Worm (Caenorhabditis elegans): ENCODE measurements around the gene C26H9A.3.

The C26H9A.3 gene

ce11 chrIV:12621483-12622078 is 17.6 kb downstream of the C26H9A.3 start (continued):
- TF ChIP-seq F33H1.4 (GFP tag; IDR thresholded peaks at IDR 0.05) (peak; percentile 54), lir-1 (GFP tag; conservative IDR thresholded peaks at IDR 0.05) (peak; percentile 51; the same call in 1 of the 2 replicates), dpl-1 (GFP tag; optimal IDR thresholded peaks at IDR 0.05) (peak; percentile 21), mcd-1 (GFP tag; IDR thresholded peaks at IDR 0.05) (peak; percentile 63), madf-8 (GFP tag; conservative IDR thresholded peaks at IDR 0.05) (peak; percentile 37), lin-54 (GFP tag; optimal IDR thresholded peaks at IDR 0.05) (peak; percentile 21)

DNA sequence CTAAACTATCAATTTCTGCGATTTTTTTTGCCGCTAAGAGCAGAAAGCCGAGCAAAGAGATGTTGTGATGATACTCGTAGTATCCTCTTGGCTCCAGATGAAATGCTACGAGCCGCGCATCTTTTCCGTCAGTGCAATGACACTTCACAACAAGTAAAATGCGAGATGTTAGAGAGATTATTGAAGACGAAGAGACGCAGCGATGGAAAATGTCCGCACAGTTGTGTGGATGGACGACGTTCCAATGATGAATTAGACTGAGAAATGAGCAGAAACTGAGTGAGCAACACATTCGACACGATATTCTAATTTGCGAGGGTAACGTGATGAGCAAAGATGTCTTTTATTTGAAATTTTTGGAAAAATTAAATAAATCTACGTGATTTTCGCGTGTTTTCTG is 18.3 kb downstream of the C26H9A.3 start:
- TF ChIP-seq ama-1 (optimal IDR thresholded peaks at IDR 0.05): no peak
- no peak for TF ChIP-seq ama-1 (GFP tag; optimal IDR thresholded peaks at IDR 0.05)
- no peak for TF ChIP-seq snpc-3.4 (tag; optimal IDR thresholded peaks at IDR 0.05)
- TF ChIP-seq nhr-90 (tag; optimal IDR thresholded peaks at IDR 0.05): no peak
- no peak for TF ChIP-seq athp-1 (tag; optimal IDR thresholded peaks at IDR 0.05)
- no peak for TF ChIP-seq ztf-6 (GFP tag; IDR thresholded peaks at IDR 0.05)
- no peak for TF ChIP-seq lin-54 (GFP tag; optimal IDR thresholded peaks at IDR 0.05)
- no peak for TF ChIP-seq efl-1 (GFP tag; optimal IDR thresholded peaks at IDR 0.05)
- no peak for TF ChIP-seq bed-1 (GFP tag; IDR thresholded peaks at IDR 0.05)
- no peak for TF ChIP-seq F10E7.11 (tag; optimal IDR thresholded peaks at IDR 0.05)
- TF ChIP-seq him-1 (tag; optimal IDR thresholded peaks at IDR 0.05): no peak
- no peak for TF ChIP-seq snpc-4 (GFP tag; optimal IDR thresholded peaks at IDR 0.05)
- no peak for TF ChIP-seq snpc-4 (tag; optimal IDR thresholded peaks at IDR 0.05)
- TF ChIP-seq rpc-1 (optimal IDR thresholded peaks at IDR 0.05): no peak
- TF ChIP-seq rpc-1 (tag; optimal IDR thresholded peaks at IDR 0.05): no peak
- no peak for TF ChIP-seq let-607 (tag; optimal IDR thresholded peaks at IDR 0.05)
- TF ChIP-seq bed-2 (GFP tag; IDR thresholded peaks at IDR 0.05): no peak
- no peak for TF ChIP-seq nfya-2 (GFP tag; IDR thresholded peaks at IDR 0.05)
- no peak for TF ChIP-seq die-1 (tag; optimal IDR thresholded peaks at IDR 0.05)

ce11 chrIV:12618877-12619276 is 20.3 kb downstream of the C26H9A.3 start:
- TF ChIP-seq F52B5.7 (tag; optimal IDR thresholded peaks at IDR 0.05) (no peak), fkh-3 (tag; optimal IDR thresholded peaks at IDR 0.05) (no peak), hmg-1.2 (GFP tag; IDR thresholded peaks at IDR 0.05) (peak; percentile 38; the same call in 1 of the 2 replicates), ztf-6 (GFP tag; IDR thresholded peaks at IDR 0.05) (no peak), rcor-1 (GFP tag; IDR thresholded peaks at IDR 0.05) (no peak), lin-54 (GFP tag; optimal IDR thresholded peaks at IDR 0.05) (no peak), ztf-3 (GFP tag; optimal IDR thresholded peaks at IDR 0.05) (no peak)

ce11 chrIV:12617934-12618333 is 21.3 kb downstream of the C26H9A.3 start:
- TF ChIP-seq efl-1 (GFP tag; optimal IDR thresholded peaks at IDR 0.05): peak; percentile 74
- TF ChIP-seq aptf-2 (GFP tag; conservative IDR thresholded peaks at IDR 0.05): no peak
- peak; percentile 84 for TF ChIP-seq madf-6 (GFP tag; IDR thresholded peaks at IDR 0.05)
- no peak for TF ChIP-seq somi-1 (GFP tag; optimal IDR thresholded peaks at IDR 0.05)
- peak; percentile 62 for TF ChIP-seq xnd-1 (tag; optimal IDR thresholded peaks at IDR 0.05)

Data from whole organism, young adult.